Fruit fly (Drosophila melanogaster) whole organism, wandering third instar larva: ENCODE data around the gene BTBD9.

Experiments
- Abd-B ChIP-seq: fragments of >200 bp; optimal IDR thresholded peaks from 2 replicates; lab custom pipeline; 2017; ENCODE audit warnings: missing biosample characterization, missing genetic modification characterization
- CG32264 ChIP-seq: fragments of 200-800 bp; sonication (Bioruptor generic); optimal IDR thresholded peaks from 2 replicates; lab custom pipeline; 2016; ENCODE audit warnings: missing biosample characterization, missing genetic modification characterization
- CrebA ChIP-seq: fragments of 200-800 bp; sonication (Bioruptor generic); optimal IDR thresholded peaks from 2 replicates; lab custom pipeline; 2016; ENCODE audit warnings: missing biosample characterization, mild to moderate bottlenecking, missing genetic modification characterization, borderline replicate concordance
- Dfd ChIP-seq: fragments of >200 bp; optimal IDR thresholded peaks from 2 replicates; lab custom pipeline; 2017; ENCODE audit warnings: missing biosample characterization, missing genetic modification characterization
- Dif ChIP-seq: fragments of 200-275, 200-300 bp; sonication (Bioruptor generic); optimal IDR thresholded peaks from 2 replicates; lab custom pipeline; 2018; ENCODE audit warnings: missing biosample characterization, missing genetic modification characterization; ENCODE audit not compliant: partially characterized antibody
- GATAd ChIP-seq: sonication (Bioruptor generic); optimal IDR thresholded peaks from 2 replicates; lab custom pipeline; 2016; ENCODE audit warnings: missing biosample characterization, missing genetic modification characterization
- HLH106 ChIP-seq: fragments of 200-800 bp; optimal IDR thresholded peaks from 3 replicates; lab custom pipeline; 2019; ENCODE audit warnings: missing biosample characterization, mild to moderate bottlenecking, missing genetic modification characterization, moderate library complexity
- Hnf4 ChIP-seq: fragments of 200-800 bp; sonication (Bioruptor generic); optimal IDR thresholded peaks from 2 replicates; lab custom pipeline; 2016; ENCODE audit warnings: missing biosample characterization, mild to moderate bottlenecking, missing genetic modification characterization
- Hr78 ChIP-seq: fragments of >200 bp; optimal IDR thresholded peaks from 2 replicates; lab custom pipeline; 2017; ENCODE audit warnings: missing biosample characterization, missing genetic modification characterization
- Hr83 ChIP-seq: fragments of 200-300 bp; sonication (Bioruptor generic); optimal IDR thresholded peaks from 2 replicates; lab custom pipeline; 2016; ENCODE audit warnings: missing biosample characterization, mild to moderate bottlenecking, missing genetic modification characterization, moderate library complexity; ENCODE audit not compliant: poor library complexity, severe bottlenecking
- Jra ChIP-seq: sonication (Bioruptor generic); optimal IDR thresholded peaks from 2 replicates; lab custom pipeline; 2016; ENCODE audit warnings: missing biosample characterization, missing genetic modification characterization
- Mio ChIP-seq: sonication (Bioruptor generic); optimal IDR thresholded peaks from 2 replicates; lab custom pipeline; 2016; ENCODE audit warnings: missing biosample characterization, missing genetic modification characterization
- Myc ChIP-seq: fragments of >200 bp; optimal IDR thresholded peaks from 2 replicates; lab custom pipeline; 2017
- N ChIP-seq: fragments of >200 bp; optimal IDR thresholded peaks from 2 replicates; lab custom pipeline; 2018; ENCODE audit warnings: missing biosample characterization, missing external identifiers, missing genetic modification characterization
- OdsH ChIP-seq: fragments of 200-800 bp; sonication (Bioruptor generic); optimal IDR thresholded peaks from 2 replicates; lab custom pipeline; 2016; ENCODE audit warnings: missing biosample characterization, mild to moderate bottlenecking, missing genetic modification characterization
- Rel ChIP-seq, 2 experiments: fragments of 200-800 bp; sonication (Bioruptor generic) in 1 of 2; optimal IDR thresholded peaks; 2 replicates in 1 of 2; 3 replicates in 1 of 2; lab custom pipeline; 2016 to 2019; ENCODE audit warnings: mild to moderate bottlenecking in 2 of 2, missing biosample characterization in 2 of 2, missing genetic modification characterization in 2 of 2, moderate library complexity in 1 of 2
- Sp1 ChIP-seq: fragments of 200-800 bp; sonication (Bioruptor generic); optimal IDR thresholded peaks from 3 replicates; lab custom pipeline; 2019; ENCODE audit warnings: missing biosample characterization, mild to moderate bottlenecking, missing genetic modification characterization, moderate library complexity
- Vsx2 ChIP-seq: fragments of 200-300, 225-300 bp; sonication (Bioruptor generic); optimal IDR thresholded peaks from 2 replicates; lab custom pipeline; 2018; ENCODE audit warnings: missing biosample characterization, missing genetic modification characterization; ENCODE audit not compliant: partially characterized antibody
- br ChIP-seq: fragments of 200-800 bp; sonication (Bioruptor generic); optimal IDR thresholded peaks from 2 replicates; lab custom pipeline; 2016; ENCODE audit warnings: missing biosample characterization, missing genetic modification characterization
- dl ChIP-seq, 2 experiments: fragments of 175-275, 200-275 bp in 1 of 2; fragments of 200-275 bp in 1 of 2; sonication (Bioruptor generic); optimal IDR thresholded peaks; lab custom pipeline; 2018; ENCODE audit warnings: mild to moderate bottlenecking in 2 of 2, missing biosample characterization in 2 of 2, missing genetic modification characterization in 2 of 2, moderate library complexity in 2 of 2; ENCODE audit not compliant: partially characterized antibody in 2 of 2, insufficient read depth in 1 of 2
- dmrt93B ChIP-seq: fragments of 200-800 bp; sonication (Bioruptor generic); optimal IDR thresholded peaks from 2 replicates; lab custom pipeline; 2018; ENCODE audit warnings: missing biosample characterization, mild to moderate bottlenecking, missing genetic modification characterization
- dsf ChIP-seq: sonication (Bioruptor generic); optimal IDR thresholded peaks from 2 replicates; lab custom pipeline; 2016; ENCODE audit warnings: missing biosample characterization, missing genetic modification characterization, borderline replicate concordance
- foxo ChIP-seq, 2 experiments: fragments of 200-800 bp; sonication (Bioruptor generic); optimal IDR thresholded peaks; 2 replicates in 1 of 2; 3 replicates in 1 of 2; lab custom pipeline; 2016 to 2017; ENCODE audit warnings: missing biosample characterization in 2 of 2, missing genetic modification characterization in 2 of 2
- fru ChIP-seq: fragments of 200-800 bp; sonication (Bioruptor generic); optimal IDR thresholded peaks from 3 replicates; lab custom pipeline; 2016; ENCODE audit warnings: missing biosample characterization, mild to moderate bottlenecking, missing genetic modification characterization
- h ChIP-seq: fragments of 200-800 bp; sonication (Bioruptor generic); optimal IDR thresholded peaks from 3 replicates; lab custom pipeline; 2016; ENCODE audit warnings: missing biosample characterization, mild to moderate bottlenecking, missing genetic modification characterization
- jim ChIP-seq: fragments of 175-275, 200-325 bp; sonication (Bioruptor generic); optimal IDR thresholded peaks from 2 replicates; lab custom pipeline; 2016; ENCODE audit warnings: missing biosample characterization, mild to moderate bottlenecking, missing genetic modification characterization
- pan ChIP-seq: fragments of >200 bp; optimal IDR thresholded peaks from 2 replicates; lab custom pipeline; 2017
- psq ChIP-seq: fragments of 200-800 bp; sonication (Bioruptor generic); optimal IDR thresholded peaks from 3 replicates; lab custom pipeline; 2017; ENCODE audit warnings: missing biosample characterization, mild to moderate bottlenecking, missing genetic modification characterization, moderate library complexity
- rgr ChIP-seq: fragments of 200-800 bp; sonication (Bioruptor generic); optimal IDR thresholded peaks from 3 replicates; lab custom pipeline; 2016; ENCODE audit warnings: missing biosample characterization, mild to moderate bottlenecking, missing genetic modification characterization
- sage ChIP-seq: fragments of 200-800 bp; sonication (Bioruptor generic); optimal IDR thresholded peaks from 2 replicates; lab custom pipeline; 2016; ENCODE audit warnings: missing biosample characterization, mild to moderate bottlenecking, missing genetic modification characterization
- usp ChIP-seq: fragments of >200 bp; optimal IDR thresholded peaks from 2 replicates; lab custom pipeline; 2017; ENCODE audit warnings: missing biosample characterization, missing genetic modification characterization
- woc ChIP-seq: sonication (Bioruptor generic); optimal IDR thresholded peaks from 2 replicates; lab custom pipeline; 2016; ENCODE audit warnings: missing biosample characterization, mild to moderate bottlenecking, missing genetic modification characterization

The BTBD9 gene

DNA sequence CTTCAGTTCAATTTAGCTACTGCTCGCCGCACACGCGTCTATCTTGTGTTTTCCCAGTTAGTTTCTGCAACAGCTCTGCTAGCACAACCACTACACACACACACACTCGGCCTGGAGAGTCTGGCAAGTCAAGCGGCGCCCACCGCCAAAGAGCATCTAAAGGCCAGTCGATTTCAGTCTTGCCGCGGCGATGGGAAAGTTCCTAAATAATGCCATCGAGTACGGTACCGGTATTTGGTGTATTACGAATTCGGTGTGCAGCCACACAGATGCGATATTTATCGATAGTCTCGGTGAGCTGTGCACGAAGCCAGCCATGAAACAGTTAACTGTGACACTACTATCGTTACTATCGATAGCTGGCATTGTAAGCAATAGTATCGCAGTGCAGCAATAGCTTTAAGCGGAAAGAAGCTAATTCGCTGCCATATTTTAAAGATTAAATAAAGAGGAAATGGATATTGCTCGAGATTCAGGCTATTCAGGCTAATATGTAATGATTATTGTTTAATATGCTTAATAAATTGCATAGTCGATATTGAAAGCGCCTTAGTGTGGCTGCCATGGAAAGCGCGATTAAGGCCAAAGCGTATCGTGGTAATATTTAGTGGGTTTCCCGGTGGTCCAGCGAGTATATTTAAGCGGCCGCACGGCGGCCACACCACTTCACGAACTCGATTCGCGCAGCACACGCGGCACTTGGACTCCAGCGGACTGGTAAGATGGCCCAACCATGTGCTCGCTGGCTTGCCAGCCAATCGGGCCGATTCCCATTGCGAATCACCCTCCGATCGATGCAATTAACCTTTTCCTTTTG is 23.4 kb upstream of the BTBD9 start, which contains the start of gene stx:
Gene stx, minus strand, starts transcription at position 171 of the 817 bp plus-strand sequence.
- TF ChIP-seq dl (GFP tag; optimal IDR thresholded peaks at IDR 0.05; lab: Kevin White, UChicago; ENCODE audit: insufficient read depth in 1 of 2, partially characterized antibody in 2 of 2), result peak in 1 of 2 experiments; percentile 24
- TF ChIP-seq CG32264 (GFP tag; lab: Kevin White, UChicago), result no peak
- peak; percentile 34 for TF ChIP-seq dsf (GFP tag; lab: Kevin White, UChicago)
- TF ChIP-seq Rel (GFP tag; optimal IDR thresholded peaks at IDR 0.05; lab: Kevin White, UChicago), result no peak
- peak; percentile 91 for TF ChIP-seq Rel (tag; optimal IDR thresholded peaks at IDR 0.05; lab: Kevin White, UChicago)
- TF ChIP-seq psq (GFP tag; lab: Kevin White, UChicago), result no peak
- TF ChIP-seq OdsH (GFP tag; lab: Kevin White, UChicago), result no peak
- no peak for TF ChIP-seq dmrt93B (GFP tag; lab: Kevin White, UChicago)
- no peak for TF ChIP-seq Hr78
- peak; percentile 85 for TF ChIP-seq Hr83
- peak; percentile 16 for TF ChIP-seq Jra (GFP tag; lab: Kevin White, UChicago)
- TF ChIP-seq usp (GFP tag; lab: Kevin White, UChicago), result no peak
- peak; percentile 71 for TF ChIP-seq woc (GFP tag; lab: Kevin White, UChicago)
- peak; percentile 35 for TF ChIP-seq Sp1
- TF ChIP-seq fru, result peak; percentile 25
- peak; percentile 17 for TF ChIP-seq rgr (GFP tag; lab: Kevin White, UChicago)
- TF ChIP-seq jim (GFP tag; lab: Kevin White, UChicago), result peak; percentile 37
- TF ChIP-seq Vsx2, result no peak
- no peak for TF ChIP-seq br (GFP tag; lab: Kevin White, UChicago)
- TF ChIP-seq Abd-B (GFP tag; lab: Kevin White, UChicago), result no peak
- no peak for TF ChIP-seq N (GFP tag; lab: Kevin White, UChicago)
- TF ChIP-seq Hnf4 (GFP tag; lab: Kevin White, UChicago), result peak; percentile 41
- peak; percentile 66 for TF ChIP-seq Myc (lab: Kevin White, UChicago)
- TF ChIP-seq foxo (GFP tag; optimal IDR thresholded peaks at IDR 0.05; lab: Kevin White, UChicago), result peak in 1 of 2 experiments; percentile 8
- peak; percentile 67 for TF ChIP-seq Dif (GFP tag; lab: Kevin White, UChicago)
- no peak for TF ChIP-seq Dfd (GFP tag; lab: Kevin White, UChicago)
- no peak for TF ChIP-seq GATAd
- TF ChIP-seq h (GFP tag; lab: Kevin White, UChicago), result peak; percentile 6
- TF ChIP-seq HLH106 (tag; lab: Kevin White, UChicago), result peak; percentile 7

DNA sequence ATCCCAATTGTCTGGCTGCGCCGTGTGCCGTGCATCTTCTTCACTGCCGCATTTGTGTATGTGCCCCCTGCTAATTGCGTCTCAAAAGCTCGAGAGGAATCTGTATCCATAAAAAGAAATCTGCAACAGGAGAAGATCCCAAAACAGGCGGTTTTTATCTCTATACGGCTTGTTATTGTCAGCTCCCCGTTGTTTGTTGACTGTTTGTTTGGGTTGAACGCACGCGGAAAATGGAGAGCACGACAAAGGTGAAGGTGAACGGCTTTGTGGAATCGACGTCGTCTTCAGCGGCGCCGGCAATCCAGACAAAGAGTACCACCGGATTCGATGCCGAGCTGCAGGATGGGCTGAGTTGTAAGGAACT is 22.8 kb upstream of the BTBD9 start:
- TF ChIP-seq Hr78 (no peak), N (GFP tag; lab: Kevin White, UChicago) (no peak), Vsx2 (no peak), dmrt93B (GFP tag; lab: Kevin White, UChicago) (no peak), pan (lab: Kevin White, UChicago) (no peak), dsf (GFP tag; lab: Kevin White, UChicago) (no peak)
- TF ChIP-seq, all 38 proteins: peak for 0

DNA sequence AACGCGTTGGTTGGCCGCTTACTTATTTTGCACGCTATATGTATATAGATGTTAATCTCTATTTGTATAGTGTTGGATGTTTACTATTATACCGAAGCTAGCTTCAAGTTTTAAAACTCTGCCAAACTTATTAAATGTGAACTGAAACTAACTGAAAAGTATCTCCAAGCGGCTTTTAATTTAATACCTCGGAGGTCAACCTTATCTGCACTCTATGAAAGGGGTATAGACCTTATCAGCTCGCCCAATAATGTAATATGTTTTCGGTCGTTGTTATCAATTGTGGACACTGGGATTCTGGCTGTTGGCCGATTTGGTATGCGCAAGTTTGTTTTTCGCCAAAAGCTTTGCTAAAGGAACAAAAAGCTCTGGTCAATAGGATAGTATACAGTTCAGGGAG is 19.7 kb upstream of the BTBD9 start:
- no peak for TF ChIP-seq Dif (GFP tag; lab: Kevin White, UChicago)

DNA sequence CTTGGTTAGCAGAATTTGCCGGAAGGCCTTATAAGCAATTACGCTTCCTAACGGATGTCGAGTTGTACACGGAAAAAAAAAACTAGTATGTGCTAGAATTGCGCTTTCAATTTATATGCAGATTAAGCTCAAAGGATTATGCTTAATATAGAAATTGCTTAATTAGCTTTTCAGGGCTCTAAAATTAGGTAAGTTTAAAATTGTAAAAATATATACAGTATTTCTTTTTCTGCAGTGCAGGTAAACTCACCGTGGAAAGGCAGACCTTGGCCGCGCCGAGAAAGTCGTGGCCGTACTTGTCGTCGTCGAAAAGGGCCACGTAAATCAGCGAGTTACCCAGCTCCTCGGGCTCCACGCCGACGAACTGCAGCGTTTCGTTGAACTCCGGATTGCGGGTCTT is 17.7 kb upstream of the BTBD9 start:
- TF ChIP-seq h (GFP tag; lab: Kevin White, UChicago), result peak; percentile 3
- TF ChIP-seq dsf (GFP tag; lab: Kevin White, UChicago), result no peak

DNA sequence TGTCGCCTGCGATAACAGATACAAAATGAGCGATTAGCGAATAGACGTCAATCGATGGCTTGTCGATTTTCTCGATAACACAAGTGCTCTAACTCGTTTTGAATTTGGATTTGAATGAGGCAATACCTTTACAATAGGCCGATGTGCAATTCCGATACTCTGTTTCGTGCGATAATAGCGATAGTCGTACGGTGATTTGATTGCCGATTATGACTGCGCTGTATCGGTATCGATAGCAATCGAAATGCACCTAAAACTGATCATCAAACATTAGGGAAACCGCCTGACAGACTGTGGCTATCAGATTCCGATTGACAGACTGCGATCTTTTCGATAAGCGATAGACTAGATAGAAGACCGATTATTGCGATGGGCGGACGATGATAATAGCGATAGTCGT is 16.6 kb upstream of the BTBD9 start:
- no peak for TF ChIP-seq br (GFP tag; lab: Kevin White, UChicago)
- no peak for TF ChIP-seq Rel (GFP tag; optimal IDR thresholded peaks at IDR 0.05; lab: Kevin White, UChicago)
- no peak for TF ChIP-seq Rel (tag; optimal IDR thresholded peaks at IDR 0.05; lab: Kevin White, UChicago)
- no peak for TF ChIP-seq sage (GFP tag; lab: Kevin White, UChicago)
- TF ChIP-seq N (GFP tag; lab: Kevin White, UChicago), result no peak
- no peak for TF ChIP-seq psq (GFP tag; lab: Kevin White, UChicago)
- TF ChIP-seq OdsH (GFP tag; lab: Kevin White, UChicago), result no peak
- TF ChIP-seq CrebA (GFP tag; lab: Kevin White, UChicago), result no peak
- TF ChIP-seq Vsx2, result no peak
- no peak for TF ChIP-seq Sp1
- no peak for TF ChIP-seq Myc (lab: Kevin White, UChicago)
- no peak for TF ChIP-seq CG32264 (GFP tag; lab: Kevin White, UChicago)
- TF ChIP-seq rgr (GFP tag; lab: Kevin White, UChicago), result no peak
- no peak for TF ChIP-seq jim (GFP tag; lab: Kevin White, UChicago)
- no peak for TF ChIP-seq woc (GFP tag; lab: Kevin White, UChicago)
- TF ChIP-seq GATAd, result no peak
- TF ChIP-seq Hr83, result no peak
- no peak for TF ChIP-seq Mio
